Fruit fly (Drosophila melanogaster) whole organism, embryonic: Measurements from ENCODE around the gene CG6923.
A peak's percentile ranks its signal among the peaks of the same experiment; 100 is the strongest.

ENCODE experiments used
- C15 ChIP-seq: fragments of 200-800 bp; sonication (Bioruptor generic); IDR thresholded peaks from 3 replicates; pipeline ENCODE4 v1.3.6; 2022; ENCODE audit warnings: missing biosample characterization, missing genetic modification characterization
- CG10147 ChIP-seq: fragments of 200-800 bp; sonication (Bioruptor generic); optimal IDR thresholded peaks from 2 replicates; lab custom pipeline; 2019; ENCODE audit warnings: missing biosample characterization, mild to moderate bottlenecking, missing genetic modification characterization, moderate library complexity
- CG1024 ChIP-seq: fragments of 200-800 bp; sonication (Bioruptor generic); IDR thresholded peaks from 2 replicates; pipeline ENCODE4 v1.3.6; 2022; ENCODE audit warnings: missing biosample characterization, missing genetic modification characterization
- CG10274 ChIP-seq: fragments of 200-800 bp; sonication (Bioruptor generic); optimal IDR thresholded peaks from 3 replicates; lab custom pipeline; 2017; ENCODE audit warnings: missing biosample characterization, mild to moderate bottlenecking, missing genetic modification characterization
- CG10543 ChIP-seq: fragments of 200-800 bp; sonication (Bioruptor generic); optimal IDR thresholded peaks from 3 replicates; lab custom pipeline; 2017; ENCODE audit warnings: missing biosample characterization, mild to moderate bottlenecking, missing genetic modification characterization, moderate library complexity
- CG11085 ChIP-seq: fragments of 200-800 bp; sonication (Bioruptor generic); IDR thresholded peaks from 2 replicates; pipeline ENCODE4 v1.3.6; 2022; ENCODE audit warnings: missing biosample characterization, missing genetic modification characterization
- CG11504 ChIP-seq: fragments of 200-800 bp; sonication (Bioruptor generic); optimal IDR thresholded peaks from 3 replicates; lab custom pipeline; 2019; ENCODE audit warnings: missing biosample characterization, mild to moderate bottlenecking, missing genetic modification characterization, moderate library complexity
- CG12299 ChIP-seq: fragments of 200-800 bp; sonication (Bioruptor generic); optimal IDR thresholded peaks from 2 replicates; lab custom pipeline; 2018; ENCODE audit warnings: missing biosample characterization, mild to moderate bottlenecking, missing genetic modification characterization
- CG12659 ChIP-seq: fragments of 200-800 bp; sonication (Bioruptor generic); optimal IDR thresholded peaks from 3 replicates; lab custom pipeline; 2017; ENCODE audit warnings: mild to moderate bottlenecking, missing biosample characterization, missing genetic modification reagents, missing genetic modification characterization
- CG12769 ChIP-seq: fragments of 200-800 bp; sonication (Bioruptor generic); optimal IDR thresholded peaks from 2 replicates; lab custom pipeline; 2019; ENCODE audit warnings: missing biosample characterization, mild to moderate bottlenecking, missing genetic modification characterization, moderate library complexity
- CG14014 ChIP-seq: fragments of 200-800 bp; sonication (Bioruptor generic); IDR thresholded peaks from 2 replicates; pipeline ENCODE4 v1.3.6; 2022; ENCODE audit warnings: missing biosample characterization, missing genetic modification characterization
- CG15269 ChIP-seq: fragments of 200-800 bp; sonication (Bioruptor generic); optimal IDR thresholded peaks from 2 replicates; lab custom pipeline; 2018; ENCODE audit warnings: missing biosample characterization, mild to moderate bottlenecking, missing genetic modification characterization, moderate library complexity
- CG1647 ChIP-seq: fragments of 200-800 bp; sonication (Bioruptor generic); optimal IDR thresholded peaks from 3 replicates; lab custom pipeline; 2016; ENCODE audit warnings: missing biosample characterization, missing genetic modification characterization
- CG2116 ChIP-seq: fragments of 200-800 bp; sonication (Bioruptor generic); optimal IDR thresholded peaks from 3 replicates; lab custom pipeline; 2018; ENCODE audit warnings: missing biosample characterization, mild to moderate bottlenecking, missing genetic modification characterization
- CG32767 ChIP-seq: fragments of 200-800 bp; sonication (Bioruptor generic); IDR thresholded peaks from 2 replicates; pipeline ENCODE4 v1.3.6; 2022; ENCODE audit warnings: missing biosample characterization, missing genetic modification characterization
- CG5245 ChIP-seq: fragments of 200-800 bp; sonication (Bioruptor generic); optimal IDR thresholded peaks from 3 replicates; lab custom pipeline; 2016; ENCODE audit warnings: missing biosample characterization, missing genetic modification characterization
- CG6654 ChIP-seq: fragments of 200-800 bp; sonication (Bioruptor generic); optimal IDR thresholded peaks from 2 replicates; lab custom pipeline; 2017; ENCODE audit warnings: missing biosample characterization, mild to moderate bottlenecking, missing genetic modification characterization
- CG8924 ChIP-seq: fragments of 200-800 bp; optimal IDR thresholded peaks from 3 replicates; lab custom pipeline; 2019; ENCODE audit warnings: missing biosample characterization, mild to moderate bottlenecking, missing genetic modification characterization, moderate library complexity
- HLHmδ ChIP-seq: fragments of 200-800 bp; sonication (Bioruptor generic); optimal IDR thresholded peaks from 2 replicates; lab custom pipeline; 2018; ENCODE audit warnings: missing biosample characterization, mild to moderate bottlenecking, missing genetic modification characterization, moderate library complexity
- Hr39 ChIP-seq: fragments of >200 bp; optimal IDR thresholded peaks from 2 replicates; lab custom pipeline; 2017
- Nf-YC ChIP-seq: fragments of 200-800 bp; optimal IDR thresholded peaks from 3 replicates; lab custom pipeline; 2019; ENCODE audit warnings: missing biosample characterization, mild to moderate bottlenecking, missing genetic modification characterization, moderate library complexity
- PHDP ChIP-seq: fragments of 200-800 bp; sonication (Bioruptor generic); optimal IDR thresholded peaks from 3 replicates; lab custom pipeline; 2018; ENCODE audit warnings: missing biosample characterization, mild to moderate bottlenecking, missing genetic modification characterization, moderate library complexity
- Pdp1 ChIP-seq, 2 experiments: fragments of 200-800 bp; sonication (Bioruptor generic); optimal IDR thresholded peaks; 3 replicates each; lab custom pipeline; 2016; ENCODE audit warnings: missing biosample characterization in 2 of 2, missing genetic modification characterization in 2 of 2, mild to moderate bottlenecking in 1 of 2, moderate library complexity in 1 of 2
- Ptx1 ChIP-seq: fragments of 200-800 bp; sonication (Bioruptor generic); IDR thresholded peaks from 2 replicates; pipeline ENCODE4 v1.3.6; 2022; ENCODE audit warnings: missing biosample characterization, missing genetic modification characterization
- Sin3A ChIP-seq: fragments of >200 bp; optimal IDR thresholded peaks from 2 replicates; lab custom pipeline; 2018
- Six4 ChIP-seq: fragments of 200-800 bp; sonication (Bioruptor generic); optimal IDR thresholded peaks from 2 replicates; lab custom pipeline; 2016; ENCODE audit warnings: missing biosample characterization, missing genetic modification characterization
- Taf1 ChIP-seq: fragments of 200-800 bp; sonication (Bioruptor generic); IDR thresholded peaks from 2 replicates; pipeline ENCODE4 v1.3.6; 2022; ENCODE audit warnings: missing biosample characterization, missing genetic modification characterization
- Xbp1 ChIP-seq: fragments of 200-800 bp; sonication (Bioruptor generic); optimal IDR thresholded peaks from 3 replicates; lab custom pipeline; 2016; ENCODE audit warnings: missing biosample characterization, mild to moderate bottlenecking, missing genetic modification characterization
- YL-1 ChIP-seq: fragments of 200-800 bp; sonication (Bioruptor generic); optimal IDR thresholded peaks from 3 replicates; lab custom pipeline; 2017; ENCODE audit warnings: missing biosample characterization, mild to moderate bottlenecking, missing genetic modification characterization
- ci ChIP-seq: fragments of 200-800 bp; sonication (Bioruptor generic); IDR thresholded peaks from 3 replicates; pipeline ENCODE4 v1.3.6; 2022; ENCODE audit warnings: missing biosample characterization, missing genetic modification characterization
- dan ChIP-seq: fragments of 200-800 bp; sonication (Bioruptor generic); IDR thresholded peaks from 2 replicates; pipeline ENCODE4 v1.3.6; 2022; ENCODE audit warnings: missing biosample characterization, missing genetic modification characterization
- disco-r ChIP-seq: fragments of 200-800 bp; sonication (Bioruptor generic); optimal IDR thresholded peaks from 2 replicates; lab custom pipeline; 2016; ENCODE audit warnings: missing biosample characterization, missing genetic modification characterization
- dmrt99B ChIP-seq: fragments of 200-800 bp; sonication (Bioruptor generic); optimal IDR thresholded peaks from 2 replicates; lab custom pipeline; 2018; ENCODE audit warnings: missing biosample characterization, mild to moderate bottlenecking, missing genetic modification characterization, moderate library complexity
- dysf ChIP-seq: fragments of 200-800 bp; sonication (Bioruptor generic); IDR thresholded peaks from 3 replicates; pipeline ENCODE4 v1.3.6; 2022; ENCODE audit warnings: missing biosample characterization, missing genetic modification characterization
- fd3F ChIP-seq: fragments of 200-800 bp; sonication (Bioruptor generic); optimal IDR thresholded peaks from 2 replicates; lab custom pipeline; 2018; ENCODE audit warnings: missing biosample characterization, mild to moderate bottlenecking, missing genetic modification characterization, moderate library complexity
- fd64A ChIP-seq: fragments of 200-800 bp; sonication (Bioruptor generic); optimal IDR thresholded peaks from 3 replicates; lab custom pipeline; 2018; ENCODE audit warnings: missing biosample characterization, mild to moderate bottlenecking, missing genetic modification characterization
- fd96Cb ChIP-seq: fragments of 200-800 bp; sonication (Bioruptor generic); optimal IDR thresholded peaks from 2 replicates; lab custom pipeline; 2018; ENCODE audit warnings: missing biosample characterization, mild to moderate bottlenecking, missing genetic modification characterization, moderate library complexity
- gsb-n ChIP-seq: fragments of 200-800 bp; sonication (Bioruptor generic); optimal IDR thresholded peaks from 3 replicates; lab custom pipeline; 2018; ENCODE audit warnings: missing biosample characterization, mild to moderate bottlenecking, missing genetic modification characterization
- hbn ChIP-seq: fragments of 200-800 bp; sonication (Bioruptor generic); IDR thresholded peaks from 2 replicates; pipeline ENCODE4 v1.3.6; 2022; ENCODE audit warnings: missing biosample characterization, missing genetic modification characterization; ENCODE audit not compliant: partially characterized antibody
- klu ChIP-seq: fragments of 200-800 bp; sonication (Bioruptor generic); IDR thresholded peaks from 2 replicates; pipeline ENCODE4 v1.3.6; 2022; ENCODE audit warnings: missing biosample characterization, missing genetic modification characterization
- knrl ChIP-seq: fragments of 200-800 bp; sonication (Bioruptor generic); IDR thresholded peaks from 3 replicates; pipeline ENCODE4 v1.3.6; 2022; ENCODE audit warnings: missing biosample characterization, missing genetic modification characterization; ENCODE audit not compliant: partially characterized antibody
- repo ChIP-seq: fragments of 200-800 bp; sonication (Bioruptor generic); optimal IDR thresholded peaks from 2 replicates; lab custom pipeline; 2016; ENCODE audit warnings: missing biosample characterization, missing genetic modification characterization
- sc ChIP-seq, 3 experiments: fragments of >200 bp in 2 of 3; fragments of 200-800 bp in 1 of 3; sonication (Bioruptor generic) in 1 of 3; optimal IDR thresholded peaks; 2 replicates in 2 of 3; 3 replicates in 1 of 3; lab custom pipeline; 2017; ENCODE audit warnings: mild to moderate bottlenecking in 1 of 3, missing biosample characterization in 1 of 3, missing genetic modification characterization in 1 of 3, missing genetic modification reagents in 1 of 3
- sd ChIP-seq: fragments of 200-800 bp; sonication (Bioruptor generic); optimal IDR thresholded peaks from 3 replicates; lab custom pipeline; 2018; ENCODE audit warnings: missing biosample characterization, mild to moderate bottlenecking, missing genetic modification characterization, moderate library complexity
- stc ChIP-seq: fragments of 200-800 bp; sonication (Bioruptor generic); IDR thresholded peaks from 2 replicates; pipeline ENCODE4 v1.3.6; 2022; ENCODE audit warnings: missing biosample characterization, missing genetic modification characterization
- tin ChIP-seq: fragments of 200-800 bp; sonication (Bioruptor generic); optimal IDR thresholded peaks from 3 replicates; lab custom pipeline; 2016; ENCODE audit warnings: missing biosample characterization, missing genetic modification characterization
- tna ChIP-seq: fragments of 200-800 bp; sonication (Bioruptor generic); IDR thresholded peaks from 2 replicates; pipeline ENCODE4 v1.3.6; 2022; ENCODE audit warnings: missing biosample characterization, missing genetic modification characterization; ENCODE audit not compliant: partially characterized antibody
- tx ChIP-seq: fragments of 200-800 bp; sonication (Bioruptor generic); optimal IDR thresholded peaks from 2 replicates; lab custom pipeline; 2016; ENCODE audit warnings: missing biosample characterization, missing genetic modification characterization
- usp ChIP-seq: fragments of >200 bp; optimal IDR thresholded peaks from 2 replicates; lab custom pipeline; 2017; ENCODE audit warnings: missing biosample characterization, missing genetic modification characterization
- vvl ChIP-seq: fragments of 200-800 bp; sonication (Bioruptor generic); IDR thresholded peaks from 2 replicates; pipeline ENCODE4 v1.3.6; 2022; ENCODE audit warnings: missing biosample characterization, missing genetic modification characterization
- zen2 ChIP-seq: fragments of 200-800 bp; sonication (Bioruptor generic); IDR thresholded peaks from 3 replicates; pipeline ENCODE4 v1.3.6; 2022; ENCODE audit warnings: missing biosample characterization, missing genetic modification characterization; ENCODE audit not compliant: partially characterized antibody

The CG6923 gene

dm6 chr3R:11796780-11797179 lies 47.0 kb upstream of the CG6923 start, which contains the start of gene Sbf (continued):
- TF ChIP-seq sc (optimal IDR thresholded peaks at IDR 0.05; lab: Kevin White, UChicago) (no peak), sc (GFP tag; optimal IDR thresholded peaks at IDR 0.05; lab: Kevin White, UChicago) (no peak), Six4 (GFP tag; lab: Kevin White, UChicago) (no peak), sd (tag; lab: Kevin White, UChicago) (no peak), HLHmδ (GFP tag; lab: Kevin White, UChicago) (no peak), hbn (peak; percentile 85), tna (GFP tag; lab: Robert Waterston, UW) (peak; percentile 67), Xbp1 (GFP tag; lab: Kevin White, UChicago) (no peak), PHDP (tag; lab: Kevin White, UChicago) (no peak), fd96Cb (no peak), CG2116 (GFP tag; lab: Kevin White, UChicago) (peak; percentile 93), Ptx1 (GFP tag; lab: Robert Waterston, UW) (no peak), CG11085 (no peak), CG11504 (tag; lab: Kevin White, UChicago) (no peak), tin (GFP tag; lab: Kevin White, UChicago) (no peak), CG32767 (GFP tag; lab: Robert Waterston, UW) (peak; percentile 37; the same call in 1 of the 2 replicates), YL-1 (GFP tag; lab: Kevin White, UChicago) (peak; percentile 94), CG14014 (GFP tag; lab: Robert Waterston, UW) (0 out of 2 replicates have a peak, but pooled peaks have one; percentile 8), CG10147 (no peak), CG12769 (tag; lab: Kevin White, UChicago) (no peak), CG1647 (GFP tag; lab: Kevin White, UChicago) (no peak), CG10274 (no peak), CG10543 (no peak), vvl (GFP tag; lab: Robert Waterston, UW) (no peak), CG5245 (GFP tag; lab: Kevin White, UChicago) (no peak), zen2 (GFP tag; lab: Robert Waterston, UW) (peak; percentile 66; the same call in 2 of the 3 replicates), CG1024 (GFP tag; lab: Robert Waterston, UW) (no peak), Sin3A (lab: Kevin White, UChicago) (peak; percentile 37), fd64A (GFP tag; lab: Kevin White, UChicago) (no peak), dysf (GFP tag; lab: Robert Waterston, UW) (no peak), stc (GFP tag; lab: Robert Waterston, UW) (no peak), dan (no peak), Nf-YC (no peak), dmrt99B (tag; lab: Kevin White, UChicago) (no peak), knrl (GFP tag; lab: Robert Waterston, UW) (peak; percentile 75), gsb-n (no peak), CG8924 (tag; lab: Kevin White, UChicago) (no peak), C15 (GFP tag; lab: Robert Waterston, UW) (no peak), CG15269 (tag; lab: Kevin White, UChicago) (no peak), klu (GFP tag; lab: Robert Waterston, UW) (no peak), CG12659 (GFP tag; lab: Kevin White, UChicago) (peak; percentile 45), disco-r (GFP tag; lab: Kevin White, UChicago) (no peak), repo (GFP tag; lab: Kevin White, UChicago) (peak; percentile 6), ci (GFP tag; lab: Robert Waterston, UW) (no peak), Hr39 (lab: Kevin White, UChicago) (no peak), Taf1 (no peak), CG12299 (tag; lab: Kevin White, UChicago) (no peak), tx (no peak), Pdp1 (GFP tag; optimal IDR thresholded peaks at IDR 0.05; lab: Kevin White, UChicago) (no peak), CG6654 (GFP tag; lab: Kevin White, UChicago) (no peak), fd3F (GFP tag; lab: Kevin White, UChicago) (no peak), usp (no peak)
